Worm (Caenorhabditis elegans): ENCODE data around the gene C15C7.6.

ce11 chrX:3139516-3140301 is 30.6 kb downstream of the C15C7.6 start:
- no peak for TF ChIP-seq lin-15B (tag; optimal IDR thresholded peaks at IDR 0.05)
- TF ChIP-seq lim-7 (GFP tag; IDR thresholded peaks at IDR 0.05), result no peak
- TF ChIP-seq fkh-10 (GFP tag; optimal IDR thresholded peaks at IDR 0.05), result no peak
- no peak for TF ChIP-seq ceh-20 (GFP tag; IDR thresholded peaks at IDR 0.05)
- no peak for TF ChIP-seq unc-130 (GFP tag; optimal IDR thresholded peaks at IDR 0.05)
- no peak for TF ChIP-seq mdl-1 (tag; optimal IDR thresholded peaks at IDR 0.05)
- no peak for TF ChIP-seq ceh-28 (tag; optimal IDR thresholded peaks at IDR 0.05)

Measured in whole organism, L4 larva.